Fruit fly (Drosophila melanogaster): ENCODE data around the gene EMC4.

EMC4 gene

dm6 chr3L:22878723-22879343 lies 10.8 kb upstream of the EMC4 start, which contains the start of the genes Chro and Ssl1 (continued):
- peak; percentile 99 for TF ChIP-seq GATAe (GFP tag; conservative IDR thresholded peaks at IDR 0.05)
- peak; percentile 100 for TF ChIP-seq Ssrp (tag; optimal IDR thresholded peaks at IDR 0.05)
- peak; percentile 100 for TF ChIP-seq da (GFP tag; optimal IDR thresholded peaks at IDR 0.05)
- TF ChIP-seq usp (GFP tag; optimal IDR thresholded peaks at IDR 0.05): no peak
- TF ChIP-seq CG34376 (GFP tag; optimal IDR thresholded peaks at IDR 0.05): peak; percentile 100
- peak; percentile 100 for TF ChIP-seq CG12071 (GFP tag; optimal IDR thresholded peaks at IDR 0.05)
- TF ChIP-seq MTF-1 (GFP tag; optimal IDR thresholded peaks at IDR 0.05; ENCODE audit: borderline replicate concordance): peak; percentile 99
- peak; percentile 100 for TF ChIP-seq ara (GFP tag; IDR thresholded peaks at IDR 0.05)
- TF ChIP-seq CG6765 (GFP tag; optimal IDR thresholded peaks at IDR 0.05): peak; percentile 99
- peak; percentile 94 for TF ChIP-seq CG18011 (GFP tag; optimal IDR thresholded peaks at IDR 0.05)
- peak; percentile 99 for TF ChIP-seq Elba2 (GFP tag; optimal IDR thresholded peaks at IDR 0.05)
- TF ChIP-seq CG7963 (GFP tag; IDR thresholded peaks at IDR 0.05; ENCODE audit: partially characterized antibody): no peak
- peak; percentile 98 for TF ChIP-seq trem (tag; optimal IDR thresholded peaks at IDR 0.05)
- TF ChIP-seq vfl (GFP tag; optimal IDR thresholded peaks at IDR 0.05): peak; percentile 100
- peak; percentile 100 for TF ChIP-seq CG12219 (GFP tag; optimal IDR thresholded peaks at IDR 0.05)
- TF ChIP-seq CG12744 (GFP tag; optimal IDR thresholded peaks at IDR 0.05): peak; percentile 100
- peak; percentile 100 for TF ChIP-seq dmrt11E (tag; optimal IDR thresholded peaks at IDR 0.05)
- peak; percentile 94 for TF ChIP-seq CG5180 (GFP tag; optimal IDR thresholded peaks at IDR 0.05)
- peak; percentile 99 for TF ChIP-seq CG17385 (GFP tag; optimal IDR thresholded peaks at IDR 0.05)
- TF ChIP-seq corto (GFP tag; optimal IDR thresholded peaks at IDR 0.05): peak; percentile 99
- TF ChIP-seq CG5245 (GFP tag; optimal IDR thresholded peaks at IDR 0.05): peak; percentile 100
- TF ChIP-seq sug (tag; optimal IDR thresholded peaks at IDR 0.05): peak; percentile 98
- TF ChIP-seq sens (GFP tag): peak; percentile 100
- peak; percentile 90 for TF ChIP-seq CG10321 (GFP tag; IDR thresholded peaks at IDR 0.05)
- peak; percentile 56; the same call in 1 of the 3 replicates for TF ChIP-seq Opbp (GFP tag; IDR thresholded peaks at IDR 0.05; ENCODE audit: partially characterized antibody)
- peak; percentile 100 for TF ChIP-seq disco-r (GFP tag; optimal IDR thresholded peaks at IDR 0.05)
- TF ChIP-seq CG17186 (GFP tag; optimal IDR thresholded peaks at IDR 0.05): peak; percentile 98
- TF ChIP-seq Pdp1 (GFP tag; optimal IDR thresholded peaks at IDR 0.05): peak; percentile 100
- peak; percentile 99 for TF ChIP-seq grau (tag; optimal IDR thresholded peaks at IDR 0.05)
- TF ChIP-seq CoRest (tag; optimal IDR thresholded peaks at IDR 0.05): peak; percentile 100
- TF ChIP-seq CG12104 (GFP tag; optimal IDR thresholded peaks at IDR 0.05): peak; percentile 100
- peak; percentile 100 for TF ChIP-seq CHES-1-like (GFP tag; optimal IDR thresholded peaks at IDR 0.05)
- TF ChIP-seq vvl (GFP tag; IDR thresholded peaks at IDR 0.05): peak; percentile 100
- TF ChIP-seq bowl (GFP tag; IDR thresholded peaks at IDR 0.05): peak; percentile 99
- peak; percentile 100 for TF ChIP-seq CG10979 (tag; optimal IDR thresholded peaks at IDR 0.05)
- peak; percentile 100 for TF ChIP-seq gem (tag; optimal IDR thresholded peaks at IDR 0.05)
- TF ChIP-seq tx (GFP tag; optimal IDR thresholded peaks at IDR 0.05): peak; percentile 100
- peak; percentile 99 for TF ChIP-seq fd3F (GFP tag; optimal IDR thresholded peaks at IDR 0.05)
- peak; percentile 96 for TF ChIP-seq E2f2 (GFP tag; IDR thresholded peaks at IDR 0.05)
- TF ChIP-seq Oli (tag; optimal IDR thresholded peaks at IDR 0.05): peak; percentile 100
- peak; percentile 97 for TF ChIP-seq ftz-f1 (GFP tag; optimal IDR thresholded peaks at IDR 0.05)
- 0 out of 3 replicates have a peak, but pooled peaks have one; percentile 13 for TF ChIP-seq Doc3 (GFP tag; IDR thresholded peaks at IDR 0.05; ENCODE audit: partially characterized antibody)
- peak; percentile 99 for TF ChIP-seq dimm (GFP tag; IDR thresholded peaks at IDR 0.05)
- TF ChIP-seq pnt (GFP tag; optimal IDR thresholded peaks at IDR 0.05): peak; percentile 100
- peak; percentile 31 for TF ChIP-seq CG1832 (GFP tag; optimal IDR thresholded peaks at IDR 0.05)
- TF ChIP-seq CG5953 (GFP tag; IDR thresholded peaks at IDR 0.05): peak; percentile 100
- TF ChIP-seq emc (GFP tag; optimal IDR thresholded peaks at IDR 0.05): peak; percentile 99
- TF ChIP-seq Tbp (GFP tag; optimal IDR thresholded peaks at IDR 0.05): no peak
- TF ChIP-seq Atf-2 (GFP tag; optimal IDR thresholded peaks at IDR 0.05): peak; percentile 100
